Worm (Caenorhabditis elegans) whole organism, L4 larva: Measurements from ENCODE around the gene srd-13.

Source experiments
- F37D6.2 ChIP-seq: sonication (generic microtip); optimal IDR thresholded peaks from 2 replicates; lab custom pipeline; 2016; ENCODE audit warnings: mild to moderate bottlenecking, missing genetic modification characterization, missing compliant biosample characterization
- F44E2.7 ChIP-seq: fragments of 200-800 bp; sonication (Bioruptor generic); IDR thresholded peaks from 2 replicates; pipeline ENCODE4 v2.1.2; 2022; ENCODE audit warnings: missing genetic modification characterization, missing compliant biosample characterization
- F49E8.2 ChIP-seq: sonication (generic microtip); optimal IDR thresholded peaks from 2 replicates; lab custom pipeline; 2016; ENCODE audit warnings: missing compliant biosample characterization, mild to moderate bottlenecking, missing genetic modification characterization, borderline replicate concordance
- T20F7.1 ChIP-seq: fragments of 200-800 bp; sonication (Bioruptor generic); optimal IDR thresholded peaks from 2 replicates; lab custom pipeline; 2018; ENCODE audit warnings: mild to moderate bottlenecking, missing genetic modification characterization, missing compliant biosample characterization
- Y48G9A.11 ChIP-seq: fragments of 200-800 bp; sonication (Bioruptor generic); IDR thresholded peaks from 2 replicates; pipeline ENCODE4 v1.3.6; 2022; ENCODE audit warnings: missing genetic modification reagents, missing genetic modification characterization, missing compliant biosample characterization
- Y75B8A.6 ChIP-seq: fragments of 200-800 bp; sonication (Bioruptor generic); IDR thresholded peaks from 2 replicates; pipeline ENCODE4 v1.3.6; 2022; ENCODE audit warnings: missing genetic modification reagents, missing genetic modification characterization, missing compliant biosample characterization
- ZK546.5 ChIP-seq, 2 experiments: sonication (generic microtip); optimal IDR thresholded peaks; 2 replicates each; lab custom pipeline; 2017; ENCODE audit warnings: missing biosample characterization in 2 of 2, missing genetic modification characterization in 2 of 2
- arid-1 ChIP-seq: fragments of 200-800 bp; sonication (Bioruptor generic); conservative IDR thresholded peaks from 2 replicates; pipeline ENCODE4 v1.3.6; 2022; ENCODE audit warnings: missing genetic modification reagents, missing genetic modification characterization, missing compliant biosample characterization
- ceh-28 ChIP-seq: fragments of 150-350 bp; optimal IDR thresholded peaks from 2 replicates; lab custom pipeline; 2014; ENCODE audit warnings: missing biosample characterization, missing genetic modification reagents, missing genetic modification characterization
- cey-2 ChIP-seq: sonication (generic microtip); optimal IDR thresholded peaks from 3 replicates; lab custom pipeline; 2017; ENCODE audit warnings: missing genetic modification characterization, mild to moderate bottlenecking, missing compliant biosample characterization, antibody characterized with exemption, borderline replicate concordance; ENCODE audit not compliant: insufficient read depth
- ctbp-1 ChIP-seq: fragments of 200-800 bp; sonication (Bioruptor generic); IDR thresholded peaks from 2 replicates; pipeline ENCODE4 v1.3.6; 2022; ENCODE audit warnings: missing genetic modification reagents, missing genetic modification characterization, missing compliant biosample characterization
- daf-16 ChIP-seq, 3 experiments: sonication (generic microtip); optimal IDR thresholded peaks; 2 replicates each; lab custom pipeline; 2016 to 2017; ENCODE audit warnings: missing genetic modification characterization in 3 of 3, missing genetic modification reagents in 3 of 3, mild to moderate bottlenecking in 2 of 3, missing compliant biosample characterization in 2 of 3, missing biosample characterization in 1 of 3, moderate library complexity in 1 of 3
- dmd-6 ChIP-seq: fragments of 200-800 bp; sonication (Bioruptor generic); IDR thresholded peaks from 2 replicates; pipeline ENCODE4 v1.3.6; 2022; ENCODE audit warnings: missing genetic modification reagents, missing genetic modification characterization, missing compliant biosample characterization
- dpl-1 ChIP-seq: fragments of 150-350 bp; optimal IDR thresholded peaks from 2 replicates; lab custom pipeline; 2014; ENCODE audit warnings: missing biosample characterization, missing genetic modification reagents, missing genetic modification characterization
- duxl-1 ChIP-seq: sonication (generic microtip); optimal IDR thresholded peaks from 2 replicates; lab custom pipeline; 2016; ENCODE audit warnings: mild to moderate bottlenecking, missing genetic modification characterization, moderate library complexity, missing compliant biosample characterization; ENCODE audit not compliant: poor library complexity
- fos-1 ChIP-seq: fragments of 150-350 bp; optimal IDR thresholded peaks from 2 replicates; lab custom pipeline; 2014; ENCODE audit warnings: missing biosample characterization, missing genetic modification characterization
- gei-8 ChIP-seq: fragments of 200-800 bp; sonication (Bioruptor generic); optimal IDR thresholded peaks from 2 replicates; lab custom pipeline; 2018; ENCODE audit warnings: mild to moderate bottlenecking, missing genetic modification characterization, missing compliant biosample characterization
- hlh-11 ChIP-seq: fragments of 200-800 bp; sonication (Bioruptor generic); optimal IDR thresholded peaks from 2 replicates; lab custom pipeline; 2018; ENCODE audit warnings: mild to moderate bottlenecking, missing genetic modification characterization, missing compliant biosample characterization
- hlh-30 ChIP-seq: sonication (generic microtip); optimal IDR thresholded peaks from 2 replicates; lab custom pipeline; 2017; ENCODE audit warnings: antibody characterized with exemption, mild to moderate bottlenecking, missing genetic modification characterization, missing compliant biosample characterization; ENCODE audit not compliant: insufficient read depth
- lin-1 ChIP-seq: fragments of 200-800 bp; sonication (Bioruptor generic); IDR thresholded peaks from 2 replicates; pipeline ENCODE4 v1.3.6; 2022; ENCODE audit warnings: missing genetic modification reagents, missing genetic modification characterization, missing compliant biosample characterization
- lin-13 ChIP-seq: fragments of 150-350 bp; optimal IDR thresholded peaks from 2 replicates; lab custom pipeline; 2014; ENCODE audit warnings: missing biosample characterization, missing genetic modification reagents, missing genetic modification characterization
- lin-15B ChIP-seq: fragments of 150-350 bp; sonication (generic microtip); optimal IDR thresholded peaks from 3 replicates; lab custom pipeline; 2014; ENCODE audit warnings: missing biosample characterization, missing genetic modification characterization
- lin-38 ChIP-seq: fragments of 200-800 bp; sonication (Bioruptor generic); IDR thresholded peaks from 2 replicates; pipeline ENCODE4 v1.3.6; 2022; ENCODE audit warnings: missing genetic modification reagents, missing genetic modification characterization, missing compliant biosample characterization
- lsy-2 ChIP-seq, 2 experiments: fragments of 150-350 bp in 1 of 2; sonication (generic microtip) in 1 of 2; optimal IDR thresholded peaks; 2 replicates each; lab custom pipeline; 2014 to 2017; ENCODE audit warnings: missing biosample characterization in 2 of 2, missing genetic modification characterization in 2 of 2
- mdl-1 ChIP-seq, 2 experiments: fragments of 150-350 bp in 1 of 2; sonication (generic microtip) in 1 of 2; optimal IDR thresholded peaks; 2 replicates each; lab custom pipeline; 2014 to 2017; ENCODE audit warnings: missing biosample characterization in 2 of 2, missing genetic modification characterization in 2 of 2
- mdt-29 ChIP-seq: fragments of 200-800 bp; sonication (Bioruptor generic); IDR thresholded peaks from 2 replicates; pipeline ENCODE4 v1.3.6; 2022; ENCODE audit warnings: missing genetic modification reagents, missing genetic modification characterization, missing compliant biosample characterization
- mes-2 ChIP-seq: sonication (generic microtip); optimal IDR thresholded peaks from 2 replicates; lab custom pipeline; 2016; ENCODE audit warnings: missing genotype, mild to moderate bottlenecking, missing genetic modification characterization, missing compliant biosample characterization; ENCODE audit not compliant: poor library complexity, severe bottlenecking
- mxl-3 ChIP-seq: fragments of 200-800 bp; sonication (Bioruptor generic); optimal IDR thresholded peaks from 2 replicates; lab custom pipeline; 2018; ENCODE audit warnings: mild to moderate bottlenecking, missing genetic modification characterization, missing compliant biosample characterization
- nhr-11 ChIP-seq: fragments of 150-350 bp; optimal IDR thresholded peaks from 2 replicates; lab custom pipeline; 2014; ENCODE audit warnings: missing biosample characterization, missing genetic modification characterization
- nhr-25 ChIP-seq: sonication (generic microtip); optimal IDR thresholded peaks from 2 replicates; lab custom pipeline; 2017; ENCODE audit warnings: missing genetic modification characterization, mild to moderate bottlenecking, missing compliant biosample characterization, antibody characterized with exemption, moderate library complexity, borderline replicate concordance; ENCODE audit not compliant: insufficient read depth
- nhr-28 ChIP-seq: fragments of 150-350 bp; optimal IDR thresholded peaks from 2 replicates; lab custom pipeline; 2014; ENCODE audit warnings: missing biosample characterization, missing genetic modification characterization
- nhr-42 ChIP-seq: fragments of 200-800 bp; sonication (Bioruptor generic); IDR thresholded peaks from 2 replicates; pipeline ENCODE4 v1.3.6; 2022; ENCODE audit warnings: missing genetic modification characterization, missing compliant biosample characterization
- nhr-48 ChIP-seq: sonication (generic microtip); optimal IDR thresholded peaks from 2 replicates; lab custom pipeline; 2016; ENCODE audit warnings: mild to moderate bottlenecking, missing genetic modification characterization, missing compliant biosample characterization
- nhr-76 ChIP-seq: fragments of 150-350 bp; optimal IDR thresholded peaks from 2 replicates; lab custom pipeline; 2014; ENCODE audit warnings: missing biosample characterization, missing genetic modification characterization
- rbr-2 ChIP-seq: sonication (generic microtip); optimal IDR thresholded peaks from 2 replicates; lab custom pipeline; 2016; ENCODE audit warnings: missing genotype, missing genetic modification characterization, missing compliant biosample characterization
- set-16 ChIP-seq: fragments of 200-800 bp; sonication (Bioruptor generic); IDR thresholded peaks from 2 replicates; pipeline ENCODE4 v1.3.6; 2022; ENCODE audit warnings: missing genetic modification reagents, missing genetic modification characterization, missing compliant biosample characterization
- snpc-1.2 ChIP-seq: fragments of 200-800 bp; sonication (Bioruptor generic); IDR thresholded peaks from 2 replicates; pipeline ENCODE4 v1.3.6; 2022; ENCODE audit warnings: missing genetic modification reagents, missing genetic modification characterization, missing compliant biosample characterization
- snpc-4 ChIP-seq: fragments of 150-350 bp; optimal IDR thresholded peaks from 2 replicates; lab custom pipeline; 2014; ENCODE audit warnings: missing biosample characterization, missing genetic modification characterization
- spr-1 ChIP-seq: sonication (generic microtip); optimal IDR thresholded peaks from 2 replicates; lab custom pipeline; 2016; ENCODE audit warnings: mild to moderate bottlenecking, missing genetic modification characterization, missing compliant biosample characterization
- tag-97 ChIP-seq: fragments of 200-800 bp; sonication (Bioruptor generic); IDR thresholded peaks from 2 replicates; pipeline ENCODE4 v1.3.6; 2022; ENCODE audit warnings: missing genetic modification characterization, missing compliant biosample characterization
- tra-1 ChIP-seq: fragments of 200-800 bp; sonication (Bioruptor generic); IDR thresholded peaks from 2 replicates; pipeline ENCODE4 v1.3.6; 2022; ENCODE audit warnings: missing genetic modification reagents, missing genetic modification characterization, missing compliant biosample characterization
- unc-39 ChIP-seq: sonication (generic microtip); optimal IDR thresholded peaks from 2 replicates; lab custom pipeline; 2017; ENCODE audit warnings: missing biosample characterization, missing genetic modification characterization
- unc-62 ChIP-seq, 3 experiments: fragments of 150-350 bp in 1 of 3; sonication (generic microtip); optimal IDR thresholded peaks in 2 of 3; peaks in 1 of 3; 1 replicate in 1 of 3; 2 replicates in 2 of 3; lab custom pipeline; 2014 to 2017; ENCODE audit warnings: missing biosample characterization in 3 of 3, missing genetic modification characterization in 3 of 3, missing genetic modification reagents in 3 of 3, missing genotype in 1 of 3
- zfp-2 ChIP-seq: sonication (generic microtip); optimal IDR thresholded peaks from 2 replicates; lab custom pipeline; 2016; ENCODE audit warnings: mild to moderate bottlenecking, missing genetic modification characterization, missing compliant biosample characterization
- zfp-3 ChIP-seq: fragments of 200-800 bp; sonication (Bioruptor generic); conservative IDR thresholded peaks from 2 replicates; pipeline ENCODE4 v1.3.6; 2022; ENCODE audit warnings: missing genetic modification reagents, missing genetic modification characterization, missing compliant biosample characterization
- zip-2 ChIP-seq: fragments of 150-350 bp; optimal IDR thresholded peaks from 2 replicates; lab custom pipeline; 2014; ENCODE audit warnings: missing biosample characterization, missing genetic modification characterization

srd-13 gene

ce11 chrIV:5658225-5658624 is 22.8 kb upstream of the srd-13 start:
- TF ChIP-seq mdt-29 (GFP tag; lab: Robert Waterston, UW): no peak
- TF ChIP-seq spr-1 (tag; lab: Kevin White, UChicago): no peak
- no peak for TF ChIP-seq nhr-25
- TF ChIP-seq unc-62 (GFP tag; optimal IDR thresholded peaks at IDR 0.05 in 1 of 2; lab: Kevin White, UChicago): peak in 1 of 2 experiments; percentile 13
- TF ChIP-seq unc-62 (tag; optimal IDR thresholded peaks at IDR 0.05; lab: Kevin White, UChicago): no peak
- TF ChIP-seq nhr-28 (tag; lab: Kevin White, UChicago): peak; percentile 41
- TF ChIP-seq unc-39 (tag; lab: Kevin White, UChicago): no peak
- no peak for TF ChIP-seq lin-15B
- TF ChIP-seq arid-1 (GFP tag; lab: Robert Waterston, UW): no peak
- peak; percentile 36; the same call in 1 of the 2 replicates for TF ChIP-seq dmd-6 (GFP tag; lab: Robert Waterston, UW)
- no peak for TF ChIP-seq zfp-2
- TF ChIP-seq lsy-2 (tag; optimal IDR thresholded peaks at IDR 0.05; lab: Kevin White, UChicago): no peak
- TF ChIP-seq hlh-11 (tag; lab: Kevin White, UChicago): peak; percentile 15
- no peak for TF ChIP-seq F49E8.2
- TF ChIP-seq lin-38 (GFP tag; lab: Robert Waterston, UW): no peak
- no peak for TF ChIP-seq rbr-2 (tag; lab: Kevin White, UChicago)
- no peak for TF ChIP-seq zip-2 (tag; lab: Kevin White, UChicago)
- TF ChIP-seq ceh-28: no peak
- TF ChIP-seq Y75B8A.6: no peak
- TF ChIP-seq zfp-3 (GFP tag; lab: Robert Waterston, UW): no peak
- no peak for TF ChIP-seq lin-1 (GFP tag; lab: Robert Waterston, UW)
- no peak for TF ChIP-seq daf-16 (GFP tag; optimal IDR thresholded peaks at IDR 0.05; lab: Kevin White, UChicago)
- peak; percentile 31 for TF ChIP-seq daf-16 (tag; optimal IDR thresholded peaks at IDR 0.05; lab: Kevin White, UChicago)
- no peak for TF ChIP-seq nhr-42 (GFP tag; lab: Robert Waterston, UW)
- no peak for TF ChIP-seq gei-8
- TF ChIP-seq tag-97 (GFP tag; lab: Robert Waterston, UW): no peak
- TF ChIP-seq, all 104 proteins: peak for 5

- peak; percentile 89 for TF ChIP-seq hlh-11 (tag; lab: Kevin White, UChicago)
- TF ChIP-seq tag-97 (GFP tag; lab: Robert Waterston, UW): no peak
- TF ChIP-seq nhr-76 (tag; lab: Kevin White, UChicago): peak; percentile 1
- no peak for TF ChIP-seq snpc-1.2 (GFP tag; lab: Robert Waterston, UW)
- peak; percentile 72 to 78 for TF ChIP-seq mdl-1 (tag; optimal IDR thresholded peaks at IDR 0.05; lab: Kevin White, UChicago)
- TF ChIP-seq lin-13 (GFP tag; lab: Kevin White, UChicago): peak; percentile 62
- TF ChIP-seq cey-2 (tag; lab: Kevin White, UChicago): no peak
- no peak for TF ChIP-seq Y48G9A.11 (GFP tag; lab: Robert Waterston, UW)
- TF ChIP-seq daf-16 (GFP tag; optimal IDR thresholded peaks at IDR 0.05; lab: Kevin White, UChicago): no peak
- peak; percentile 5 for TF ChIP-seq daf-16 (tag; optimal IDR thresholded peaks at IDR 0.05; lab: Kevin White, UChicago)
- TF ChIP-seq spr-1 (tag; lab: Kevin White, UChicago): peak; percentile 46
- TF ChIP-seq F49E8.2: no peak
- TF ChIP-seq nhr-11: peak; percentile 84
- TF ChIP-seq dpl-1 (GFP tag; lab: Kevin White, UChicago): peak; percentile 60
- no peak for TF ChIP-seq snpc-4
- TF ChIP-seq F44E2.7 (GFP tag; lab: Robert Waterston, UW): no peak
- TF ChIP-seq mxl-3 (GFP tag; lab: Kevin White, UChicago): peak; percentile 81
- peak; percentile 31 for TF ChIP-seq duxl-1 (tag; lab: Kevin White, UChicago)
- TF ChIP-seq T20F7.1: peak; percentile 49
- TF ChIP-seq ZK546.5 (tag; optimal IDR thresholded peaks at IDR 0.05; lab: Kevin White, UChicago): no peak
- TF ChIP-seq nhr-48: peak; percentile 95
- peak; percentile 88 for TF ChIP-seq nhr-28 (tag; lab: Kevin White, UChicago)
- TF ChIP-seq mes-2 (tag; lab: Kevin White, UChicago): peak; percentile 59
- TF ChIP-seq hlh-30 (tag; lab: Kevin White, UChicago): peak; percentile 94
- peak; percentile 72 for TF ChIP-seq dmd-6 (GFP tag; lab: Robert Waterston, UW)
- TF ChIP-seq tra-1 (GFP tag; lab: Robert Waterston, UW): peak; percentile 44; the same call in 1 of the 2 replicates
- no peak for TF ChIP-seq arid-1 (GFP tag; lab: Robert Waterston, UW)
- TF ChIP-seq set-16: 0 out of 2 replicates have a peak, but pooled peaks have one; percentile 16
- no peak for TF ChIP-seq ctbp-1 (GFP tag; lab: Robert Waterston, UW)
- no peak for TF ChIP-seq fos-1 (tag; lab: Kevin White, UChicago)
- no peak for TF ChIP-seq F37D6.2
These were observed 21.7 kb upstream of the srd-13 start for ce11 chrIV:5657126-5657666.
